Worm (Caenorhabditis elegans) whole organism, L1 larva: ENCODE measurements around the gene hnd-1.

Experiments
- C04F5.9 ChIP-seq: sonication (generic microtip); optimal IDR thresholded peaks from 2 replicates; lab custom pipeline; 2016; ENCODE audit warnings: missing genetic modification characterization, missing compliant biosample characterization
- C16A3.4 ChIP-seq: fragments of 150-350 bp; optimal IDR thresholded peaks from 2 replicates; lab custom pipeline; 2014; ENCODE audit warnings: missing biosample characterization, missing genetic modification characterization
- blmp-1 ChIP-seq: fragments of 150-350 bp; optimal IDR thresholded peaks from 2 replicates; lab custom pipeline; 2014; ENCODE audit warnings: missing biosample characterization, missing genetic modification characterization
- dpl-1 ChIP-seq, 3 experiments: fragments of 150-350 bp in 2 of 3; sonication (generic microtip) in 1 of 3; optimal IDR thresholded peaks; 2 replicates each; lab custom pipeline; 2014 to 2017; ENCODE audit warnings: missing biosample characterization in 3 of 3, missing genetic modification characterization in 3 of 3, missing genetic modification reagents in 3 of 3
- elt-2 ChIP-seq: sonication (generic microtip); optimal IDR thresholded peaks from 2 replicates; lab custom pipeline; 2016; ENCODE audit warnings: missing genetic modification characterization, mild to moderate bottlenecking, inconsistent platforms, missing compliant biosample characterization, missing genetic modification reagents
- elt-3 ChIP-seq, 6 experiments: fragments of 150-350 bp in 1 of 6; sonication (generic microtip); optimal IDR thresholded peaks; 2 replicates each; lab custom pipeline; 2017 to 2018; ENCODE audit warnings: missing biosample characterization in 6 of 6, missing genetic modification characterization in 6 of 6, inconsistent platforms in 1 of 6
- ets-5 ChIP-seq: fragments of 200-800 bp; sonication (Bioruptor generic); IDR thresholded peaks from 2 replicates; pipeline ENCODE4 v1.3.6; 2022; ENCODE audit warnings: missing genetic modification characterization, missing compliant biosample characterization
- fos-1 ChIP-seq: fragments of 150-350 bp; optimal IDR thresholded peaks from 2 replicates; lab custom pipeline; 2014; ENCODE audit warnings: missing biosample characterization, missing genetic modification characterization
- grh-1 ChIP-seq: fragments of 200-800 bp; sonication (Bioruptor generic); IDR thresholded peaks from 2 replicates; pipeline ENCODE4 v1.3.6; 2022; ENCODE audit warnings: missing genetic modification reagents, missing genetic modification characterization, missing compliant biosample characterization
- hlh-4 ChIP-seq: sonication (generic microtip); optimal IDR thresholded peaks from 2 replicates; lab custom pipeline; 2016; ENCODE audit warnings: mild to moderate bottlenecking, missing genetic modification characterization, missing compliant biosample characterization
- jun-1 ChIP-seq: fragments of 150-350 bp; optimal IDR thresholded peaks from 2 replicates; lab custom pipeline; 2014; ENCODE audit warnings: missing biosample characterization, missing genetic modification reagents, missing genetic modification characterization
- lin-14 ChIP-seq: fragments of 200-800 bp; sonication (Bioruptor generic); optimal IDR thresholded peaks from 2 replicates; lab custom pipeline; 2018; ENCODE audit warnings: mild to moderate bottlenecking, missing genetic modification characterization, moderate library complexity, missing compliant biosample characterization
- lin-35 ChIP-seq, 2 experiments: fragments of 150-350 bp; optimal IDR thresholded peaks; 2 replicates each; lab custom pipeline; 2014; ENCODE audit warnings: missing biosample characterization in 2 of 2, missing genetic modification characterization in 2 of 2, missing genetic modification reagents in 2 of 2
- lsy-2 ChIP-seq, 2 experiments: fragments of 150-350 bp; optimal IDR thresholded peaks; 2 replicates each; lab custom pipeline; 2014; ENCODE audit warnings: missing biosample characterization in 2 of 2, missing genetic modification characterization in 2 of 2
- mdl-1 ChIP-seq, 2 experiments: fragments of 150-350 bp; optimal IDR thresholded peaks; 2 replicates each; lab custom pipeline; 2014 to 2017; ENCODE audit warnings: missing biosample characterization in 2 of 2, missing genetic modification characterization in 2 of 2, inconsistent platforms in 1 of 2
- mep-1 ChIP-seq: fragments of 150-350 bp; optimal IDR thresholded peaks from 2 replicates; lab custom pipeline; 2014; ENCODE audit warnings: missing biosample characterization, missing genetic modification characterization
- nhr-19 ChIP-seq: fragments of 200-800 bp; sonication (Bioruptor generic); conservative IDR thresholded peaks from 2 replicates; pipeline ENCODE4 v1.3.6; 2022; ENCODE audit warnings: missing genetic modification characterization, missing compliant biosample characterization
- nhr-20 ChIP-seq: sonication (generic microtip); optimal IDR thresholded peaks from 2 replicates; lab custom pipeline; 2016; ENCODE audit warnings: mild to moderate bottlenecking, missing genetic modification characterization, missing compliant biosample characterization
- nhr-47 ChIP-seq: sonication (generic microtip); optimal IDR thresholded peaks from 2 replicates; lab custom pipeline; 2016; ENCODE audit warnings: mild to moderate bottlenecking, missing genetic modification characterization, moderate library complexity, missing compliant biosample characterization
- nhr-71 ChIP-seq: sonication (generic microtip); optimal IDR thresholded peaks from 2 replicates; lab custom pipeline; 2016; ENCODE audit warnings: mild to moderate bottlenecking, missing genetic modification characterization, moderate library complexity, missing compliant biosample characterization
- nhr-85 ChIP-seq: sonication (generic microtip); peaks from one replicate; lab custom pipeline; 2016; ENCODE audit warnings: missing genetic modification characterization, inconsistent platforms, missing compliant biosample characterization
- nhr-90 ChIP-seq: sonication (generic microtip); optimal IDR thresholded peaks from 2 replicates; lab custom pipeline; 2016; ENCODE audit warnings: mild to moderate bottlenecking, missing genetic modification characterization, missing compliant biosample characterization; ENCODE audit not compliant: poor library complexity
- pqm-1 ChIP-seq: sonication (generic microtip); optimal IDR thresholded peaks from 3 replicates; lab custom pipeline; 2017; ENCODE audit warnings: missing biosample characterization, missing genetic modification characterization
- snu-23 ChIP-seq: sonication (generic microtip); optimal IDR thresholded peaks from 2 replicates; lab custom pipeline; 2016; ENCODE audit warnings: missing genetic modification characterization, missing compliant biosample characterization
- sptf-1 ChIP-seq: fragments of 150-350 bp; optimal IDR thresholded peaks from 2 replicates; lab custom pipeline; 2014; ENCODE audit warnings: missing biosample characterization, missing genetic modification characterization
- swsn-7 ChIP-seq: sonication (generic microtip); optimal IDR thresholded peaks from 2 replicates; lab custom pipeline; 2016; ENCODE audit warnings: missing genetic modification characterization, missing compliant biosample characterization
- tbx-2 ChIP-seq: sonication (generic microtip); optimal IDR thresholded peaks from 2 replicates; lab custom pipeline; 2016; ENCODE audit warnings: missing genetic modification characterization, missing compliant biosample characterization
- unc-130 ChIP-seq: fragments of 150-350 bp; optimal IDR thresholded peaks from 2 replicates; lab custom pipeline; 2017; ENCODE audit warnings: missing biosample characterization, missing genetic modification characterization, inconsistent platforms
- unc-30 ChIP-seq: sonication (generic microtip); optimal IDR thresholded peaks from 2 replicates; lab custom pipeline; 2017; ENCODE audit warnings: missing biosample characterization, missing genetic modification characterization
- vab-15 ChIP-seq: sonication (generic microtip); optimal IDR thresholded peaks from 2 replicates; lab custom pipeline; 2017; ENCODE audit warnings: missing genotype, mild to moderate bottlenecking, missing genetic modification characterization, missing compliant biosample characterization
- ztf-11 ChIP-seq, 2 experiments: sonication (generic microtip); optimal IDR thresholded peaks; 2 replicates each; lab custom pipeline; 2016 to 2017; ENCODE audit warnings: missing genetic modification characterization in 2 of 2, missing biosample characterization in 1 of 2, missing compliant biosample characterization in 1 of 2
- ztf-4 ChIP-seq: fragments of 150-350 bp; optimal IDR thresholded peaks from 2 replicates; lab custom pipeline; 2014; ENCODE audit warnings: missing biosample characterization, missing genetic modification characterization

hnd-1 gene

ce11 chrX:11726450-11726849 is 42.1 kb downstream of the hnd-1 start:
- TF ChIP-seq nhr-85 (tag; lab: Kevin White, UChicago) (peak; percentile 77), grh-1 (no peak), fos-1 (tag; lab: Kevin White, UChicago) (no peak), blmp-1 (tag; lab: Kevin White, UChicago) (peak; percentile 26), elt-3 (tag; optimal IDR thresholded peaks at IDR 0.05; lab: Kevin White, UChicago) (no peak), lin-14 (GFP tag; lab: Kevin White, UChicago) (peak; percentile 55)
- TF ChIP-seq, all 84 proteins: peak for 3

ce11 chrX:11727761-11728160 is 43.4 kb downstream of the hnd-1 start, which contains the start of the genes gst-42 and D1053.2:
Gene gst-42, minus strand, starts transcription at chrX:11727936.
Gene D1053.2, plus strand, starts transcription at chrX:11728151.
- TF ChIP-seq nhr-47 (tag; lab: Kevin White, UChicago) (peak; percentile 1), vab-15 (tag; lab: Kevin White, UChicago) (peak; percentile 28), ztf-4 (tag; lab: Kevin White, UChicago) (no peak), unc-30 (tag; lab: Kevin White, UChicago) (no peak), jun-1 (tag; lab: Kevin White, UChicago) (peak; percentile 1), unc-130 (tag; lab: Kevin White, UChicago) (peak; percentile 47), tbx-2 (peak; percentile 28), ets-5 (GFP tag; lab: Robert Waterston, UW) (no peak), pqm-1 (peak; percentile 20), mep-1 (peak; percentile 19), ztf-11 (tag; optimal IDR thresholded peaks at IDR 0.05; lab: Kevin White, UChicago) (no peak), nhr-90 (tag; lab: Kevin White, UChicago) (peak; percentile 53), lin-35 (GFP tag; optimal IDR thresholded peaks at IDR 0.05; lab: Kevin White, UChicago) (peak in 1 of 2 experiments; percentile 75), elt-3 (tag; optimal IDR thresholded peaks at IDR 0.05; lab: Kevin White, UChicago) (peak in 5 of 6 experiments; percentile 76 to 93 (median 89)), dpl-1 (GFP tag; optimal IDR thresholded peaks at IDR 0.05; lab: Kevin White, UChicago) (peak in 1 of 3 experiments; percentile 7), snu-23 (GFP tag; lab: Kevin White, UChicago) (peak; percentile 55), nhr-20 (peak; percentile 77), lsy-2 (tag; optimal IDR thresholded peaks at IDR 0.05; lab: Kevin White, UChicago) (peak; percentile 12 to 24), nhr-85 (tag; lab: Kevin White, UChicago) (peak; percentile 84), mdl-1 (tag; optimal IDR thresholded peaks at IDR 0.05; lab: Kevin White, UChicago) (peak in 1 of 2 experiments; percentile 86), nhr-71 (tag; lab: Kevin White, UChicago) (peak; percentile 71), C16A3.4 (tag; lab: Kevin White, UChicago) (peak; percentile 20), elt-2 (peak; percentile 93), blmp-1 (tag; lab: Kevin White, UChicago) (peak; percentile 59), C04F5.9 (tag; lab: Kevin White, UChicago) (no peak), swsn-7 (tag; lab: Kevin White, UChicago) (no peak), lin-14 (GFP tag; lab: Kevin White, UChicago) (peak; percentile 80), nhr-19 (GFP tag; lab: Robert Waterston, UW) (peak; percentile 46)

ce11 chrX:11732752-11733151 is 48.4 kb downstream of the hnd-1 start:
- TF ChIP-seq hlh-4 (tag; lab: Kevin White, UChicago), result no peak
- no peak for TF ChIP-seq sptf-1
- TF ChIP-seq fos-1 (tag; lab: Kevin White, UChicago), result no peak

- TF ChIP-seq nhr-47 (tag; lab: Kevin White, UChicago) (no peak), elt-2 (peak; percentile 1)
Observed at ce11 chrX:11734110-11734509, 49.7 kb downstream of the hnd-1 start.
